Worm (Caenorhabditis elegans) whole organism, L4/young adult: ENCODE results near the gene ZK1307.9.

ENCODE experiments used
- W03F9.2 ChIP-seq: fragments of 150-350 bp; optimal IDR thresholded peaks from 2 replicates; lab custom pipeline; 2014; ENCODE audit warnings: missing biosample characterization, missing genetic modification characterization
- dao-5 ChIP-seq: sonication (generic microtip); optimal IDR thresholded peaks from 2 replicates; lab custom pipeline; 2016; ENCODE audit warnings: missing genotype, missing genetic modification characterization, moderate library complexity, missing compliant biosample characterization
- him-1 ChIP-seq: sonication (generic microtip); optimal IDR thresholded peaks from 2 replicates; lab custom pipeline; 2016; ENCODE audit warnings: missing genotype, missing genetic modification reagents, missing genetic modification characterization, missing compliant biosample characterization

ce11 chrII:9665577-9665976 lies 16.3 kb downstream of the ZK1307.9 start, which contains the start of gene ZK1320.5:
- no peak for TF ChIP-seq dao-5
- no peak for TF ChIP-seq him-1 (tag; lab: Kevin White, UChicago)
- no peak for TF ChIP-seq W03F9.2 (tag; lab: Kevin White, UChicago)
